Fruit fly (Drosophila melanogaster): ENCODE measurements around the gene CG5096.

CG5096 gene

DNA sequence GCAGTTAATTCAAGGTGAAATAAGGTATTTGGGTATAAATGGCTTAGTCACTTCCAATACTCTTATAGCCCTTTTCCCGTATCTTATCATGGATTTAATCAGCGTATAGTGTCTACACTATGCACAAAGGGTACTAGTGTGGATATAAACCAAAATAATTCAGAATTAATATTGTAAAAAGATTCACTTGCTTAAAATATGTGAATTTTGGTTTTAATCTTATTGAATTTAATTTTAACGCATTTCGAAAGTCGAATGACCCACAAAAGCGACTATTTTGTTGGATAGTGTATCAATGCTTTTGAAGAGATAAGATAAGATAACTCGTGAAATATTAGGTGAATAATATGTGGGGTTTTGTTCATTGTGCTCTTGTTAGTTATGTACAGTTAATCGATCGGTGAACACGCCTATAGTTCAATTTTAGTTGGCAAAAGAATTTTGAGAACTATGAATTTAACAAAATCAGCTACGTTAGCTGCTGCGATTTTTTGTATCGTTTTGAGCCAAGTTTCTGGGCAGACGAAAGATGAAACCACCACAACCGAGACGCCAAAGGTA lies at the start of gene CG5096:
Gene CG5096, plus strand, starts transcription at position 374 of the 561 bp plus-strand sequence.
- TF ChIP-seq cyc (GFP tag; optimal IDR thresholded peaks at IDR 0.05) (peak; percentile 64), CG16779 (tag; optimal IDR thresholded peaks at IDR 0.05) (no peak), acj6 (GFP tag; optimal IDR thresholded peaks at IDR 0.05) (peak; percentile 60), fd59A (GFP tag; optimal IDR thresholded peaks at IDR 0.05) (no peak), CG34406 (GFP tag; optimal IDR thresholded peaks at IDR 0.05) (peak; percentile 73), fd85E (GFP tag; optimal IDR thresholded peaks at IDR 0.05) (no peak), CG11902 (GFP tag; optimal IDR thresholded peaks at IDR 0.05) (peak; percentile 14), lz (GFP tag; optimal IDR thresholded peaks at IDR 0.05) (peak; percentile 66), Hr4 (GFP tag; optimal IDR thresholded peaks at IDR 0.05) (peak; percentile 54), CG9139 (GFP tag; optimal IDR thresholded peaks at IDR 0.05) (no peak), Sox102F (GFP tag; optimal IDR thresholded peaks at IDR 0.05) (no peak), fkh (GFP tag; optimal IDR thresholded peaks at IDR 0.05) (peak; percentile 33), CG10669 (GFP tag; optimal IDR thresholded peaks at IDR 0.05) (peak; percentile 51), dsx (GFP tag; optimal IDR thresholded peaks at IDR 0.05; ENCODE audit: poor library complexity, severe bottlenecking) (peak; percentile 29), Smox (GFP tag; optimal IDR thresholded peaks at IDR 0.05) (no peak), Ets21C (GFP tag; optimal IDR thresholded peaks at IDR 0.05) (peak; percentile 37), dac (GFP tag; optimal IDR thresholded peaks at IDR 0.05) (no peak), CG31627 (GFP tag; optimal IDR thresholded peaks at IDR 0.05) (peak; percentile 59), CG7368 (GFP tag; optimal IDR thresholded peaks at IDR 0.05) (peak; percentile 51), CG6163 (GFP tag; IDR thresholded peaks at IDR 0.05) (no peak), CG8119 (GFP tag; IDR thresholded peaks at IDR 0.05) (no peak; the same call in 1 of the 3 replicates), topi (GFP tag; optimal IDR thresholded peaks at IDR 0.05) (peak; percentile 76), CG32006 (GFP tag; optimal IDR thresholded peaks at IDR 0.05) (no peak), spab (GFP tag; optimal IDR thresholded peaks at IDR 0.05) (no peak), CG1621 (tag; optimal IDR thresholded peaks at IDR 0.05) (no peak), Hr39 (GFP tag; optimal IDR thresholded peaks at IDR 0.05) (no peak), CG10631 (GFP tag; optimal IDR thresholded peaks at IDR 0.05) (peak; percentile 43), Eip93F (GFP tag; optimal IDR thresholded peaks at IDR 0.05) (peak; percentile 81), Met (GFP tag; optimal IDR thresholded peaks at IDR 0.05) (peak; percentile 80), CG11762 (GFP tag; optimal IDR thresholded peaks at IDR 0.05; ENCODE audit: insufficient read depth) (peak; percentile 34), CG15336 (GFP tag; IDR thresholded peaks at IDR 0.05) (peak; percentile 67), Eip75B (GFP tag; optimal IDR thresholded peaks at IDR 0.05) (peak; percentile 72), Eip78C (GFP tag) (peak; percentile 92), OdsH (GFP tag; optimal IDR thresholded peaks at IDR 0.05) (peak; percentile 55), CG11294 (GFP tag; IDR thresholded peaks at IDR 0.05) (no peak), CG8319 (GFP tag; optimal IDR thresholded peaks at IDR 0.05) (peak; percentile 36), CG8632 (GFP tag; optimal IDR thresholded peaks at IDR 0.05) (peak; percentile 69), Hr38 (GFP tag; optimal IDR thresholded peaks at IDR 0.05) (no peak), pdm3 (GFP tag; optimal IDR thresholded peaks at IDR 0.05) (no peak), CG3919 (GFP tag; optimal IDR thresholded peaks at IDR 0.05) (no peak), Ets96B (tag; optimal IDR thresholded peaks at IDR 0.05) (peak; percentile 62), esn (GFP tag; optimal IDR thresholded peaks at IDR 0.05) (peak; percentile 81), eg (GFP tag; IDR thresholded peaks at IDR 0.05) (no peak), CG3032 (tag; optimal IDR thresholded peaks at IDR 0.05) (peak; percentile 39), Sox14 (GFP tag; optimal IDR thresholded peaks at IDR 0.05) (peak; percentile 63), CG6792 (GFP tag; optimal IDR thresholded peaks at IDR 0.05) (peak; percentile 69)
